Fruit fly (Drosophila melanogaster) whole organism, prepupa: ENCODE results near the gene dx.

ENCODE experiments used
- Blimp-1 ChIP-seq: fragments of 200-800 bp; sonication (Bioruptor generic); optimal IDR thresholded peaks from 3 replicates; lab custom pipeline; 2017; ENCODE audit warnings: missing biosample characterization, missing genetic modification characterization, mild to moderate bottlenecking, moderate library complexity, missing genetic modification reagents
- CG10669 ChIP-seq: fragments of 200-800 bp; sonication (Bioruptor generic); optimal IDR thresholded peaks from 3 replicates; lab custom pipeline; 2018; ENCODE audit warnings: missing biosample characterization, mild to moderate bottlenecking, missing genetic modification characterization, moderate library complexity
- CG15336 ChIP-seq: fragments of 200-800 bp; sonication (Bioruptor generic); IDR thresholded peaks from 2 replicates; pipeline ENCODE4 v1.3.6; 2022; ENCODE audit warnings: missing biosample characterization, missing genetic modification characterization
- CG16779 ChIP-seq: fragments of 200-800 bp; sonication (Bioruptor generic); optimal IDR thresholded peaks from 3 replicates; lab custom pipeline; 2017; ENCODE audit warnings: missing biosample characterization, mild to moderate bottlenecking, missing genetic modification characterization
- CG31627 ChIP-seq: fragments of 200-800 bp; sonication (Bioruptor generic); optimal IDR thresholded peaks from 3 replicates; lab custom pipeline; 2016; ENCODE audit warnings: missing biosample characterization, missing genetic modification characterization
- CG3919 ChIP-seq: fragments of 200-800 bp; sonication (Bioruptor generic); optimal IDR thresholded peaks from 3 replicates; lab custom pipeline; 2016; ENCODE audit warnings: missing biosample characterization, missing genetic modification characterization
- CG4318 ChIP-seq: fragments of 200-800 bp; sonication (Bioruptor generic); optimal IDR thresholded peaks from 3 replicates; lab custom pipeline; 2017; ENCODE audit warnings: missing biosample characterization, mild to moderate bottlenecking, missing genetic modification characterization
- CG6163 ChIP-seq: fragments of 200-800 bp; sonication (Bioruptor generic); IDR thresholded peaks from 3 replicates; pipeline ENCODE4 v1.3.6; 2022; ENCODE audit warnings: missing biosample characterization, missing genetic modification characterization
- CG6276 ChIP-seq: fragments of 200-800 bp; sonication (Bioruptor generic); optimal IDR thresholded peaks from 2 replicates; lab custom pipeline; 2017; ENCODE audit warnings: missing biosample characterization, mild to moderate bottlenecking, missing genetic modification characterization
- CG6792 ChIP-seq: fragments of 200-800 bp; sonication (Bioruptor generic); optimal IDR thresholded peaks from 3 replicates; lab custom pipeline; 2016; ENCODE audit warnings: missing biosample characterization, missing genetic modification characterization
- CG6808 ChIP-seq: fragments of 200-800 bp; sonication (Bioruptor generic); optimal IDR thresholded peaks from 3 replicates; lab custom pipeline; 2017; ENCODE audit warnings: missing biosample characterization, missing genetic modification characterization, mild to moderate bottlenecking, moderate library complexity, missing genetic modification reagents
- CG6854 ChIP-seq: fragments of 200-800 bp; sonication (Bioruptor generic); optimal IDR thresholded peaks from 2 replicates; lab custom pipeline; 2017; ENCODE audit warnings: missing biosample characterization, mild to moderate bottlenecking, missing genetic modification characterization
- CG7368 ChIP-seq: fragments of 200-800 bp; sonication (Bioruptor generic); optimal IDR thresholded peaks from 3 replicates; lab custom pipeline; 2016; ENCODE audit warnings: missing biosample characterization, missing genetic modification characterization
- CG8119 ChIP-seq: fragments of 200-800 bp; sonication (Bioruptor generic); IDR thresholded peaks from 3 replicates; pipeline ENCODE4 v1.3.6; 2022; ENCODE audit warnings: missing biosample characterization, missing genetic modification characterization
- CG8319 ChIP-seq: fragments of 200-800 bp; sonication (Bioruptor generic); optimal IDR thresholded peaks from 3 replicates; lab custom pipeline; 2016; ENCODE audit warnings: missing biosample characterization, missing genetic modification characterization
- CG8632 ChIP-seq: fragments of 200-800 bp; sonication (Bioruptor generic); optimal IDR thresholded peaks from 3 replicates; lab custom pipeline; 2016; ENCODE audit warnings: missing biosample characterization, missing genetic modification characterization
- Eip75B ChIP-seq: fragments of 200-800 bp; sonication (Bioruptor generic); optimal IDR thresholded peaks from 3 replicates; lab custom pipeline; 2016; ENCODE audit warnings: missing biosample characterization, missing genetic modification characterization
- Eip78C ChIP-seq: fragments of 200-800 bp; sonication (Bioruptor generic); peaks from one replicate; lab custom pipeline; 2016; ENCODE audit warnings: missing biosample characterization, missing genetic modification characterization
- Eip93F ChIP-seq: fragments of 200-800 bp; sonication (Bioruptor generic); optimal IDR thresholded peaks from 2 replicates; lab custom pipeline; 2016; ENCODE audit warnings: missing biosample characterization, mild to moderate bottlenecking, missing genetic modification characterization
- Ets96B ChIP-seq: fragments of 200-800 bp; optimal IDR thresholded peaks from 2 replicates; lab custom pipeline; 2019; ENCODE audit warnings: missing biosample characterization, mild to moderate bottlenecking, missing genetic modification characterization, moderate library complexity
- Gug ChIP-seq: fragments of 200-800 bp; sonication (Bioruptor generic); IDR thresholded peaks from 2 replicates; pipeline ENCODE4 v1.3.6; 2022; ENCODE audit warnings: missing biosample characterization, missing genetic modification characterization
- Hr38 ChIP-seq: sonication (Bioruptor generic); optimal IDR thresholded peaks from 2 replicates; lab custom pipeline; 2016; ENCODE audit warnings: missing biosample characterization, missing genetic modification characterization
- Hr39 ChIP-seq: fragments of 200-800 bp; sonication (Bioruptor generic); optimal IDR thresholded peaks from 2 replicates; lab custom pipeline; 2016; ENCODE audit warnings: missing biosample characterization, missing genetic modification characterization
- Hr4 ChIP-seq: fragments of 200-800 bp; sonication (Bioruptor generic); optimal IDR thresholded peaks from 3 replicates; lab custom pipeline; 2016; ENCODE audit warnings: missing biosample characterization, missing genetic modification characterization
- Lpt ChIP-seq: fragments of 200-800 bp; sonication (Bioruptor generic); optimal IDR thresholded peaks from 3 replicates; lab custom pipeline; 2016; ENCODE audit warnings: missing biosample characterization, missing genetic modification characterization
- Met ChIP-seq: fragments of 200-800 bp; sonication (Bioruptor generic); optimal IDR thresholded peaks from 3 replicates; lab custom pipeline; 2016; ENCODE audit warnings: missing biosample characterization, missing genetic modification characterization
- OdsH ChIP-seq: fragments of 200-800 bp; sonication (Bioruptor generic); optimal IDR thresholded peaks from 3 replicates; lab custom pipeline; 2016; ENCODE audit warnings: missing biosample characterization, missing genetic modification characterization
- Smox ChIP-seq: fragments of 200-800 bp; sonication (Bioruptor generic); optimal IDR thresholded peaks from 3 replicates; lab custom pipeline; 2016; ENCODE audit warnings: missing biosample characterization, missing genetic modification characterization
- Sox15 ChIP-seq: fragments of 200-800 bp; sonication (Bioruptor generic); optimal IDR thresholded peaks from 3 replicates; lab custom pipeline; 2016; ENCODE audit warnings: missing biosample characterization, missing genetic modification characterization
- achi ChIP-seq: fragments of 200-800 bp; sonication (Bioruptor generic); optimal IDR thresholded peaks from 3 replicates; lab custom pipeline; 2016; ENCODE audit warnings: missing biosample characterization, missing genetic modification characterization
- acj6 ChIP-seq: fragments of 200-800 bp; sonication (Bioruptor generic); optimal IDR thresholded peaks from 3 replicates; lab custom pipeline; 2016; ENCODE audit warnings: missing biosample characterization, missing genetic modification characterization
- cyc ChIP-seq: fragments of 200-800 bp; sonication (Bioruptor generic); optimal IDR thresholded peaks from 3 replicates; lab custom pipeline; 2016; ENCODE audit warnings: missing biosample characterization, missing genetic modification characterization
- dac ChIP-seq: fragments of 200-800 bp; sonication (Bioruptor generic); optimal IDR thresholded peaks from 2 replicates; lab custom pipeline; 2017; ENCODE audit warnings: missing biosample characterization, mild to moderate bottlenecking, missing genetic modification characterization
- dsx ChIP-seq: fragments of 200-800 bp; optimal IDR thresholded peaks from 3 replicates; lab custom pipeline; 2019; ENCODE audit warnings: missing biosample characterization, mild to moderate bottlenecking, missing genetic modification characterization, moderate library complexity; ENCODE audit not compliant: poor library complexity, severe bottlenecking
- eg ChIP-seq: fragments of 200-800 bp; sonication (Bioruptor generic); IDR thresholded peaks from 3 replicates; pipeline ENCODE4 v1.3.6; 2022; ENCODE audit warnings: missing biosample characterization, missing genetic modification characterization
- esn ChIP-seq: fragments of 200-800 bp; sonication (Bioruptor generic); optimal IDR thresholded peaks from 2 replicates; lab custom pipeline; 2016; ENCODE audit warnings: missing biosample characterization, mild to moderate bottlenecking, missing genetic modification characterization, moderate library complexity
- fkh ChIP-seq: fragments of 200-800 bp; sonication (Bioruptor generic); optimal IDR thresholded peaks from 3 replicates; lab custom pipeline; 2017; ENCODE audit warnings: missing biosample characterization, mild to moderate bottlenecking, missing genetic modification characterization, moderate library complexity
- lz ChIP-seq: fragments of 200-800 bp; sonication (Bioruptor generic); optimal IDR thresholded peaks from 3 replicates; lab custom pipeline; 2016; ENCODE audit warnings: missing biosample characterization, missing genetic modification characterization
- net ChIP-seq: fragments of 200-800 bp; sonication (Bioruptor generic); optimal IDR thresholded peaks from 3 replicates; lab custom pipeline; 2016; ENCODE audit warnings: missing biosample characterization, missing genetic modification characterization
- pdm3 ChIP-seq: fragments of 200-800 bp; sonication (Bioruptor generic); optimal IDR thresholded peaks from 3 replicates; lab custom pipeline; 2016; ENCODE audit warnings: missing biosample characterization, missing genetic modification characterization
- salr ChIP-seq, 2 experiments: fragments of 200-800 bp; sonication (Bioruptor generic); optimal IDR thresholded peaks; 3 replicates each; lab custom pipeline; 2016 to 2018; ENCODE audit warnings: missing biosample characterization in 2 of 2, missing genetic modification characterization in 2 of 2, mild to moderate bottlenecking in 1 of 2
- spab ChIP-seq: fragments of 200-800 bp; sonication (Bioruptor generic); optimal IDR thresholded peaks from 2 replicates; lab custom pipeline; 2017; ENCODE audit warnings: missing biosample characterization, mild to moderate bottlenecking, missing genetic modification characterization, missing genetic modification reagents
- svp ChIP-seq: fragments of 200-800 bp; sonication (Bioruptor generic); peaks from one replicate; lab custom pipeline; 2016; ENCODE audit warnings: missing biosample characterization, missing genetic modification characterization
- topi ChIP-seq: fragments of 200-800 bp; sonication (Bioruptor generic); optimal IDR thresholded peaks from 3 replicates; lab custom pipeline; 2016; ENCODE audit warnings: missing biosample characterization, missing genetic modification characterization
- vri ChIP-seq: fragments of 200-800 bp; sonication (Bioruptor generic); optimal IDR thresholded peaks from 3 replicates; lab custom pipeline; 2016; ENCODE audit warnings: missing biosample characterization, mild to moderate bottlenecking, missing genetic modification characterization

The dx gene

DNA sequence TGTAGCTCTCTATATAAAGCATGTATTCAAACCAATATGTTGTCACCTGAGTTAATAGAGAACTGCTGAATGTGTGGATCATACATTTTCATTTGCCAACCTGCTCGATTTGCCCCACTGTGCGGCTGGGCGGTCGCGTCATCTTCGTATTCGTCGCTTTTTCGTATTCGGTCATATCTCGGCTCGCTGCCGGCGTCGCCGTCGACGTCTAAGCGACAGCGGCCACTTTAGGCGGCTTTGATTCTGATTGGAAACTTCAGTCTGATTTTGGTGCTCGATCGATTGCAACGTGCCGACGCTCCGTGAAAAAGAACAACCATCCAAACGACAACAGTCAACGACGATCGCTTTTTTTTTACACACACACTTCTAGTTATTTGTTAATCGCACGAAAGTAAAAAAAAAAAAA is 12.1 kb downstream of the dx start:
- TF ChIP-seq vri (GFP tag; lab: Kevin White, UChicago) (peak; percentile 56), CG6163 (0 out of 3 replicates have a peak, but pooled peaks have one; percentile 31), Hr4 (GFP tag; lab: Kevin White, UChicago) (no peak), Met (GFP tag; lab: Kevin White, UChicago) (peak; percentile 1), OdsH (GFP tag; lab: Kevin White, UChicago) (no peak), Hr39 (GFP tag; lab: Kevin White, UChicago) (no peak), svp (GFP tag; lab: Kevin White, UChicago) (peak; percentile 73), Eip78C (peak; percentile 49), CG15336 (GFP tag; lab: Robert Waterston, UW) (peak; percentile 46), eg (peak; percentile 14; the same call in 1 of the 3 replicates)

DNA sequence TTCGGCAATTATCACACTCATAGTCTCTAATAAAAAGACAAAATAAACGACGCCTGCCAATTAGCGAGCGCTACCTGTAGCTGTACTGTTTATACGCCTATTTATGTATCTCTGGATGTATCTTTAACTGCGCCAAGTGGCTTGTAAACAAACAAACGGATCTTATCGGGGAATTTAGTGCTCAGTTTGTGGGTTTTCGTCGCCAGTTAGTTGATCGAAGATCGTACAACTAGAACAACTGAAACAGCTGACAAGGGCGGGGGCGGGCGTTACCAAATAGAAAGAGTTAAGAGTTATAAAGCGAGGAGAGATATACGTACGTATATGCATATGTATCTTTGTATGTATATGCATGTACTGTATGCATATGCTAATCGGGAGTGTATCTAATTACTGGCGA is 13.2 kb downstream of the dx start:
- TF ChIP-seq CG8119 (GFP tag; lab: Robert Waterston, UW) (no peak), fkh (GFP tag; lab: Kevin White, UChicago) (peak; percentile 83), acj6 (GFP tag; lab: Kevin White, UChicago) (no peak), dsx (GFP tag; lab: Kevin White, UChicago) (no peak)
- TF ChIP-seq, all 60 proteins: peak for 1

- TF ChIP-seq Blimp-1 (GFP tag; lab: Kevin White, UChicago) (peak; percentile 88), fkh (GFP tag; lab: Kevin White, UChicago) (peak; percentile 78), Ets96B (tag; lab: Kevin White, UChicago) (peak; percentile 94), Eip93F (peak; percentile 89), achi (GFP tag; lab: Kevin White, UChicago) (peak; percentile 95), Smox (GFP tag; lab: Kevin White, UChicago) (peak; percentile 93), topi (GFP tag; lab: Kevin White, UChicago) (peak; percentile 98), CG8119 (GFP tag; lab: Robert Waterston, UW) (peak; percentile 98), CG6163 (peak; percentile 99), Eip75B (GFP tag; lab: Kevin White, UChicago) (peak; percentile 97), svp (GFP tag; lab: Kevin White, UChicago) (peak; percentile 97), cyc (GFP tag; lab: Kevin White, UChicago) (peak; percentile 98), lz (GFP tag; lab: Kevin White, UChicago) (peak; percentile 96), CG15336 (GFP tag; lab: Robert Waterston, UW) (peak; percentile 98), CG6276 (peak; percentile 96), CG3919 (peak; percentile 99), CG4318 (GFP tag; lab: Kevin White, UChicago) (peak; percentile 93), OdsH (GFP tag; lab: Kevin White, UChicago) (peak; percentile 95), Lpt (GFP tag; lab: Kevin White, UChicago) (peak; percentile 95), Hr38 (GFP tag; lab: Kevin White, UChicago) (peak; percentile 11), CG31627 (peak; percentile 96), Sox15 (GFP tag; lab: Kevin White, UChicago) (peak; percentile 91), CG6854 (GFP tag; lab: Kevin White, UChicago) (peak; percentile 94), pdm3 (peak; percentile 96), esn (GFP tag; lab: Kevin White, UChicago) (peak; percentile 95), CG6792 (GFP tag; lab: Kevin White, UChicago) (peak; percentile 95), Gug (GFP tag; lab: Robert Waterston, UW) (peak; percentile 98), CG10669 (GFP tag; lab: Kevin White, UChicago) (peak; percentile 95), eg (peak; percentile 98), CG6808 (GFP tag; lab: Kevin White, UChicago) (peak; percentile 96), net (GFP tag; lab: Kevin White, UChicago) (peak; percentile 95), salr (GFP tag; optimal IDR thresholded peaks at IDR 0.05; lab: Kevin White, UChicago) (peak; percentile 89 to 93), spab (peak; percentile 92), Eip78C (peak; percentile 99), CG7368 (GFP tag; lab: Kevin White, UChicago) (peak; percentile 96), CG16779 (tag; lab: Kevin White, UChicago) (peak; percentile 89), dac (GFP tag; lab: Kevin White, UChicago) (peak; percentile 92), CG8632 (peak; percentile 91), Hr4 (GFP tag; lab: Kevin White, UChicago) (peak; percentile 93), CG8319 (GFP tag; lab: Kevin White, UChicago) (peak; percentile 94), vri (GFP tag; lab: Kevin White, UChicago) (peak; percentile 99)
Observed at dm6 chrX:6549428-6550117, 15.8 kb downstream of the dx start.
